Worm (Caenorhabditis elegans) whole organism, L4 larva: ENCODE results near the gene unc-25.

Experiments used
- F10B5.3 ChIP-seq: sonication (generic microtip); optimal IDR thresholded peaks from 2 replicates; lab custom pipeline; 2016; ENCODE audit warnings: mild to moderate bottlenecking, missing genetic modification characterization, missing compliant biosample characterization
- Y48G9A.11 ChIP-seq: fragments of 200-800 bp; sonication (Bioruptor generic); IDR thresholded peaks from 2 replicates; pipeline ENCODE4 v1.3.6; 2022; ENCODE audit warnings: missing genetic modification reagents, missing genetic modification characterization, missing compliant biosample characterization
- aha-1 ChIP-seq: fragments of 150-350 bp; peaks from one replicate; lab custom pipeline; 2014; ENCODE audit warnings: missing biosample characterization, missing genetic modification characterization
- aly-2 ChIP-seq: sonication (generic microtip); optimal IDR thresholded peaks from 2 replicates; lab custom pipeline; 2018; ENCODE audit warnings: missing biosample characterization, missing genetic modification characterization
- cey-2 ChIP-seq: sonication (generic microtip); optimal IDR thresholded peaks from 3 replicates; lab custom pipeline; 2017; ENCODE audit warnings: missing genetic modification characterization, mild to moderate bottlenecking, missing compliant biosample characterization, antibody characterized with exemption, borderline replicate concordance; ENCODE audit not compliant: insufficient read depth
- daf-16 ChIP-seq, 3 experiments: sonication (generic microtip); optimal IDR thresholded peaks; 2 replicates each; lab custom pipeline; 2016 to 2017; ENCODE audit warnings: missing genetic modification characterization in 3 of 3, missing genetic modification reagents in 3 of 3, mild to moderate bottlenecking in 2 of 3, missing compliant biosample characterization in 2 of 3, missing biosample characterization in 1 of 3, moderate library complexity in 1 of 3
- daf-19 ChIP-seq: fragments of 200-800 bp; sonication (Bioruptor generic); conservative IDR thresholded peaks from 2 replicates; pipeline ENCODE4 v1.3.6; 2022; ENCODE audit warnings: missing genetic modification characterization, missing compliant biosample characterization
- daf-8 ChIP-seq: fragments of 200-800 bp; sonication (Bioruptor generic); IDR thresholded peaks from 2 replicates; pipeline ENCODE4 v1.3.6; 2022; ENCODE audit warnings: missing genetic modification characterization, missing compliant biosample characterization
- dmd-8 ChIP-seq: fragments of 200-800 bp; sonication (Bioruptor generic); IDR thresholded peaks from 2 replicates; pipeline ENCODE4 v1.3.6; 2022; ENCODE audit warnings: missing genetic modification characterization, missing compliant biosample characterization
- dpl-1 ChIP-seq: fragments of 150-350 bp; optimal IDR thresholded peaks from 2 replicates; lab custom pipeline; 2014; ENCODE audit warnings: missing biosample characterization, missing genetic modification reagents, missing genetic modification characterization
- duxl-1 ChIP-seq: sonication (generic microtip); optimal IDR thresholded peaks from 2 replicates; lab custom pipeline; 2016; ENCODE audit warnings: mild to moderate bottlenecking, missing genetic modification characterization, moderate library complexity, missing compliant biosample characterization; ENCODE audit not compliant: poor library complexity
- dve-1 ChIP-seq: sonication (generic microtip); optimal IDR thresholded peaks from 2 replicates; lab custom pipeline; 2017; ENCODE audit warnings: antibody characterized with exemption, mild to moderate bottlenecking, missing genetic modification characterization, missing compliant biosample characterization; ENCODE audit not compliant: insufficient read depth
- egl-43 ChIP-seq: fragments of 200-800 bp; sonication (Bioruptor generic); IDR thresholded peaks from 2 replicates; pipeline ENCODE4 v1.3.6; 2022; ENCODE audit warnings: missing genetic modification reagents, missing genetic modification characterization, missing compliant biosample characterization
- fkh-10 ChIP-seq: fragments of 150-350 bp; optimal IDR thresholded peaks from 2 replicates; lab custom pipeline; 2014; ENCODE audit warnings: missing biosample characterization, missing genetic modification reagents, missing genetic modification characterization
- gei-8 ChIP-seq: fragments of 200-800 bp; sonication (Bioruptor generic); optimal IDR thresholded peaks from 2 replicates; lab custom pipeline; 2018; ENCODE audit warnings: mild to moderate bottlenecking, missing genetic modification characterization, missing compliant biosample characterization
- hif-1 ChIP-seq, 2 experiments: sonication (generic microtip); optimal IDR thresholded peaks; 2 replicates each; lab custom pipeline; 2016 to 2017; ENCODE audit warnings: missing compliant biosample characterization in 2 of 2, missing genetic modification characterization in 2 of 2, missing genetic modification reagents in 2 of 2, missing genotype in 2 of 2, mild to moderate bottlenecking in 1 of 2
- hlh-30 ChIP-seq: sonication (generic microtip); optimal IDR thresholded peaks from 2 replicates; lab custom pipeline; 2017; ENCODE audit warnings: antibody characterized with exemption, mild to moderate bottlenecking, missing genetic modification characterization, missing compliant biosample characterization; ENCODE audit not compliant: insufficient read depth
- jun-1 ChIP-seq: fragments of 150-350 bp; optimal IDR thresholded peaks from 2 replicates; lab custom pipeline; 2014; ENCODE audit warnings: missing biosample characterization, missing genetic modification reagents, missing genetic modification characterization
- lin-13 ChIP-seq: fragments of 150-350 bp; optimal IDR thresholded peaks from 2 replicates; lab custom pipeline; 2014; ENCODE audit warnings: missing biosample characterization, missing genetic modification reagents, missing genetic modification characterization
- lin-38 ChIP-seq: fragments of 200-800 bp; sonication (Bioruptor generic); IDR thresholded peaks from 2 replicates; pipeline ENCODE4 v1.3.6; 2022; ENCODE audit warnings: missing genetic modification reagents, missing genetic modification characterization, missing compliant biosample characterization
- lsy-2 ChIP-seq, 2 experiments: fragments of 150-350 bp in 1 of 2; sonication (generic microtip) in 1 of 2; optimal IDR thresholded peaks; 2 replicates each; lab custom pipeline; 2014 to 2017; ENCODE audit warnings: missing biosample characterization in 2 of 2, missing genetic modification characterization in 2 of 2
- madf-9 ChIP-seq: fragments of 200-800 bp; sonication (Bioruptor generic); conservative IDR thresholded peaks from 2 replicates; pipeline ENCODE4 v1.3.6; 2022; ENCODE audit warnings: missing genetic modification reagents, missing genetic modification characterization, missing compliant biosample characterization
- mes-2 ChIP-seq: sonication (generic microtip); optimal IDR thresholded peaks from 2 replicates; lab custom pipeline; 2016; ENCODE audit warnings: missing genotype, mild to moderate bottlenecking, missing genetic modification characterization, missing compliant biosample characterization; ENCODE audit not compliant: poor library complexity, severe bottlenecking
- mxl-2 ChIP-seq: fragments of 200-800 bp; sonication (Bioruptor generic); conservative IDR thresholded peaks from 2 replicates; pipeline ENCODE4 v1.3.6; 2022; ENCODE audit warnings: missing genetic modification reagents, missing genetic modification characterization, missing compliant biosample characterization
- nhr-10 ChIP-seq: fragments of 150-350 bp; optimal IDR thresholded peaks from 2 replicates; lab custom pipeline; 2014; ENCODE audit warnings: missing biosample characterization, missing genetic modification characterization
- nhr-102 ChIP-seq: sonication (generic microtip); optimal IDR thresholded peaks from 2 replicates; lab custom pipeline; 2016; ENCODE audit warnings: mild to moderate bottlenecking, missing genetic modification characterization, moderate library complexity, missing compliant biosample characterization
- nhr-28 ChIP-seq: fragments of 150-350 bp; optimal IDR thresholded peaks from 2 replicates; lab custom pipeline; 2014; ENCODE audit warnings: missing biosample characterization, missing genetic modification characterization
- nhr-41 ChIP-seq: fragments of 200-800 bp; sonication (Bioruptor generic); IDR thresholded peaks from 2 replicates; pipeline ENCODE4 v1.3.6; 2022; ENCODE audit warnings: missing genetic modification reagents, missing genetic modification characterization, missing compliant biosample characterization
- nhr-6 ChIP-seq: fragments of 150-350 bp; optimal IDR thresholded peaks from 2 replicates; lab custom pipeline; 2014; ENCODE audit warnings: missing biosample characterization, missing genetic modification characterization
- rbr-2 ChIP-seq: sonication (generic microtip); optimal IDR thresholded peaks from 2 replicates; lab custom pipeline; 2016; ENCODE audit warnings: missing genotype, missing genetic modification characterization, missing compliant biosample characterization
- sdz-12 ChIP-seq: fragments of 200-800 bp; sonication (Bioruptor generic); optimal IDR thresholded peaks from 2 replicates; lab custom pipeline; 2018; ENCODE audit warnings: mild to moderate bottlenecking, missing genetic modification characterization, missing compliant biosample characterization
- snpc-1.2 ChIP-seq: fragments of 200-800 bp; sonication (Bioruptor generic); IDR thresholded peaks from 2 replicates; pipeline ENCODE4 v1.3.6; 2022; ENCODE audit warnings: missing genetic modification reagents, missing genetic modification characterization, missing compliant biosample characterization
- snpc-4 ChIP-seq: fragments of 150-350 bp; optimal IDR thresholded peaks from 2 replicates; lab custom pipeline; 2014; ENCODE audit warnings: missing biosample characterization, missing genetic modification characterization
- vab-7 ChIP-seq: fragments of 200-800 bp; sonication (Bioruptor generic); IDR thresholded peaks from 2 replicates; pipeline ENCODE4 v1.3.6; 2022; ENCODE audit warnings: missing genetic modification reagents, missing genetic modification characterization, missing compliant biosample characterization
- zfp-3 ChIP-seq: fragments of 200-800 bp; sonication (Bioruptor generic); conservative IDR thresholded peaks from 2 replicates; pipeline ENCODE4 v1.3.6; 2022; ENCODE audit warnings: missing genetic modification reagents, missing genetic modification characterization, missing compliant biosample characterization

Gene unc-25

DNA sequence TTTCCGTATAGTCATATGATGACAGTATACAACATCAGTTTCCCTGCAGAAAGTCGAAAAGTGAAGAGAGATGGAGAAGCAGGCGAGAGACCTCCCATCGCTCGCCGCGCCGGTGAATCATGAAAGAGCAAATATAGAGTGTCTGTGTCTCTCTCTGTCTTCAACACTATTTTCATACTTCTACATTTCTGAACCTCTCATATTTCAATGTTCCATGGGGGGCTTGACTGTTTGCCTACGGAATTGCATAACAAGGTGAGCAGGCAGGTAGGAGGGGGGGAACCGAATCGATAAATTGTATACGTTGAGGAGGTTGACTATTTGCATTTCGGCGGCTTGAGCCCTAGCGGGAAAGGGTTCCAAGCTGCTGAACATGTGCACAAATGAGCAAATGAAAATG is 22.6 kb upstream of the unc-25 start (continued):
- TF ChIP-seq nhr-10 (tag; lab: Kevin White, UChicago), result no peak
- TF ChIP-seq madf-9, result no peak
- peak; percentile 60 for TF ChIP-seq mes-2 (tag; lab: Kevin White, UChicago)
- peak; percentile 86 for TF ChIP-seq nhr-6
- TF ChIP-seq egl-43, result no peak
- TF ChIP-seq nhr-102 (tag; lab: Kevin White, UChicago), result no peak
- no peak for TF ChIP-seq daf-8 (GFP tag; lab: Robert Waterston, UW)
- TF ChIP-seq Y48G9A.11 (GFP tag; lab: Robert Waterston, UW), result no peak
- TF ChIP-seq mxl-2 (GFP tag; lab: Robert Waterston, UW), result no peak
- TF ChIP-seq dmd-8 (GFP tag; lab: Robert Waterston, UW), result no peak
- peak; percentile 38 for TF ChIP-seq nhr-28 (tag; lab: Kevin White, UChicago)
- no peak for TF ChIP-seq vab-7
- no peak for TF ChIP-seq aly-2 (tag; lab: Kevin White, UChicago)
- no peak for TF ChIP-seq daf-19 (GFP tag; lab: Robert Waterston, UW)
- TF ChIP-seq F10B5.3 (tag; lab: Kevin White, UChicago), result no peak
- no peak for TF ChIP-seq cey-2 (tag; lab: Kevin White, UChicago)
- TF ChIP-seq jun-1 (tag; lab: Kevin White, UChicago), result peak; percentile 23
- peak; percentile 79 for TF ChIP-seq dve-1
- no peak for TF ChIP-seq nhr-41

ce11 chrIII:12920810-12921209 is 21.6 kb upstream of the unc-25 start:
- no peak for TF ChIP-seq hlh-30 (tag; lab: Kevin White, UChicago)
- no peak for TF ChIP-seq sdz-12 (GFP tag; lab: Kevin White, UChicago)
- no peak for TF ChIP-seq lin-13 (GFP tag; lab: Kevin White, UChicago)
- TF ChIP-seq duxl-1, result no peak
- TF ChIP-seq, all 104 proteins: peak for 0

- peak; percentile 19 for TF ChIP-seq mes-2 (tag; lab: Kevin White, UChicago)
- peak; percentile 29 for TF ChIP-seq aha-1 (tag; lab: Kevin White, UChicago)
- TF ChIP-seq dve-1, result peak; percentile 2
- TF ChIP-seq snpc-1.2 (GFP tag; lab: Robert Waterston, UW), result no peak
- TF ChIP-seq zfp-3 (GFP tag; lab: Robert Waterston, UW), result no peak
- TF ChIP-seq snpc-4 (tag; lab: Kevin White, UChicago), result no peak
- TF ChIP-seq daf-16 (GFP tag; optimal IDR thresholded peaks at IDR 0.05; lab: Kevin White, UChicago), result no peak
- peak; percentile 16 for TF ChIP-seq daf-16 (tag; optimal IDR thresholded peaks at IDR 0.05; lab: Kevin White, UChicago)
- peak; percentile 51 for TF ChIP-seq rbr-2
- peak in 1 of 2 experiments; percentile 2 for TF ChIP-seq hif-1 (tag; optimal IDR thresholded peaks at IDR 0.05; lab: Kevin White, UChicago)
- peak; percentile 36 for TF ChIP-seq lin-38 (GFP tag; lab: Robert Waterston, UW)
- peak; percentile 5 for TF ChIP-seq hlh-30 (tag; lab: Kevin White, UChicago)
- no peak for TF ChIP-seq gei-8 (GFP tag; lab: Kevin White, UChicago)
- peak; percentile 37 for TF ChIP-seq dpl-1 (GFP tag; lab: Kevin White, UChicago)
- TF ChIP-seq fkh-10, result peak; percentile 51
- TF ChIP-seq lsy-2 (tag; optimal IDR thresholded peaks at IDR 0.05; lab: Kevin White, UChicago), result peak in 1 of 2 experiments; percentile 74
Measured at ce11 chrIII:12925947-12926607, 16.4 kb upstream of the unc-25 start, which contains the start of the genes npp-25 and mrps-10. npp-25 (minus strand) TSS chrIII:12925997. mrps-10 (plus strand) TSS chrIII:12926557.
